Worm (Caenorhabditis elegans) whole organism, L1 larva: ENCODE data around the gene clec-52.

Experiments
- C16A3.4 ChIP-seq: fragments of 150-350 bp; optimal IDR thresholded peaks from 2 replicates; lab custom pipeline; 2014; ENCODE audit warnings: missing biosample characterization, missing genetic modification characterization
- F16B12.6 ChIP-seq: fragments of 150-350 bp; optimal IDR thresholded peaks from 2 replicates; lab custom pipeline; 2014; ENCODE audit warnings: missing biosample characterization, missing genetic modification characterization
- aha-1 ChIP-seq: fragments of 150-350 bp; optimal IDR thresholded peaks from 2 replicates; lab custom pipeline; 2014; ENCODE audit warnings: missing biosample characterization, missing genetic modification characterization
- alr-1 ChIP-seq: fragments of 200-800 bp; sonication (Bioruptor generic); optimal IDR thresholded peaks from 2 replicates; lab custom pipeline; 2018; ENCODE audit warnings: borderline replicate concordance, mild to moderate bottlenecking, missing genetic modification characterization, missing compliant biosample characterization
- aly-2 ChIP-seq: fragments of 150-350 bp; optimal IDR thresholded peaks from 2 replicates; lab custom pipeline; 2014; ENCODE audit warnings: missing biosample characterization, missing genetic modification characterization
- blmp-1 ChIP-seq: fragments of 150-350 bp; optimal IDR thresholded peaks from 2 replicates; lab custom pipeline; 2014; ENCODE audit warnings: missing biosample characterization, missing genetic modification characterization
- ceh-63 ChIP-seq: fragments of 200-800 bp; sonication (Bioruptor generic); optimal IDR thresholded peaks from 2 replicates; lab custom pipeline; 2018; ENCODE audit warnings: mild to moderate bottlenecking, missing genetic modification characterization, missing compliant biosample characterization
- ceh-82 ChIP-seq, 3 experiments: fragments of 150-350 bp in 1 of 3; sonication (generic microtip) in 2 of 3; optimal IDR thresholded peaks; 2 replicates each; lab custom pipeline; 2014 to 2017; ENCODE audit warnings: missing biosample characterization in 3 of 3, missing genetic modification characterization in 3 of 3
- ceh-88 ChIP-seq: fragments of 200-800 bp; sonication (Bioruptor generic); IDR thresholded peaks from 2 replicates; pipeline ENCODE4 v1.3.6; 2022; ENCODE audit warnings: missing genetic modification characterization, missing compliant biosample characterization
- ces-1 ChIP-seq: fragments of 150-350 bp; optimal IDR thresholded peaks from 2 replicates; lab custom pipeline; 2014; ENCODE audit warnings: missing biosample characterization, missing genetic modification reagents, missing genetic modification characterization
- dsc-1 ChIP-seq: sonication (generic microtip); optimal IDR thresholded peaks from 2 replicates; lab custom pipeline; 2016; ENCODE audit warnings: mild to moderate bottlenecking, missing genetic modification characterization, missing compliant biosample characterization
- egl-13 ChIP-seq: sonication (generic microtip); optimal IDR thresholded peaks from 2 replicates; lab custom pipeline; 2016; ENCODE audit warnings: missing genotype, missing genetic modification reagents, missing genetic modification characterization, missing compliant biosample characterization
- egl-27 ChIP-seq, 2 experiments: fragments of 150-350 bp in 1 of 2; sonication (generic microtip); optimal IDR thresholded peaks; 3 replicates each; lab custom pipeline; 2017 to 2018; ENCODE audit warnings: missing biosample characterization in 2 of 2, missing genetic modification characterization in 2 of 2, missing genetic modification reagents in 2 of 2
- elt-3 ChIP-seq, 6 experiments: fragments of 150-350 bp in 1 of 6; sonication (generic microtip); optimal IDR thresholded peaks; 2 replicates each; lab custom pipeline; 2017 to 2018; ENCODE audit warnings: missing biosample characterization in 6 of 6, missing genetic modification characterization in 6 of 6, inconsistent platforms in 1 of 6
- ets-5 ChIP-seq: fragments of 200-800 bp; sonication (Bioruptor generic); IDR thresholded peaks from 2 replicates; pipeline ENCODE4 v1.3.6; 2022; ENCODE audit warnings: missing genetic modification characterization, missing compliant biosample characterization
- fkh-10 ChIP-seq: sonication (generic microtip); optimal IDR thresholded peaks from 2 replicates; lab custom pipeline; 2017; ENCODE audit warnings: missing biosample characterization, missing genetic modification reagents, missing genetic modification characterization
- fkh-4 ChIP-seq: sonication (generic microtip); optimal IDR thresholded peaks from 2 replicates; lab custom pipeline; 2016; ENCODE audit warnings: missing compliant biosample characterization, missing genetic modification characterization, borderline replicate concordance
- fkh-8 ChIP-seq: sonication (generic microtip); optimal IDR thresholded peaks from 2 replicates; lab custom pipeline; 2016; ENCODE audit warnings: mild to moderate bottlenecking, missing genetic modification characterization, missing compliant biosample characterization
- grh-1 ChIP-seq: fragments of 200-800 bp; sonication (Bioruptor generic); IDR thresholded peaks from 2 replicates; pipeline ENCODE4 v1.3.6; 2022; ENCODE audit warnings: missing genetic modification reagents, missing genetic modification characterization, missing compliant biosample characterization
- hlh-17 ChIP-seq: fragments of 200-800 bp; sonication (Bioruptor generic); optimal IDR thresholded peaks from 2 replicates; lab custom pipeline; 2018; ENCODE audit warnings: missing genetic modification characterization, mild to moderate bottlenecking, missing compliant biosample characterization, moderate library complexity, borderline replicate concordance
- hlh-4 ChIP-seq: sonication (generic microtip); optimal IDR thresholded peaks from 2 replicates; lab custom pipeline; 2016; ENCODE audit warnings: mild to moderate bottlenecking, missing genetic modification characterization, missing compliant biosample characterization
- hpl-2 ChIP-seq: fragments of 150-350 bp; optimal IDR thresholded peaks from 2 replicates; lab custom pipeline; 2014; ENCODE audit warnings: missing biosample characterization, missing genetic modification reagents, missing genetic modification characterization
- irx-1 ChIP-seq: sonication (generic microtip); optimal IDR thresholded peaks from 2 replicates; lab custom pipeline; 2016; ENCODE audit warnings: missing genetic modification characterization, missing compliant biosample characterization
- isw-1 ChIP-seq: fragments of 200-800 bp; sonication (Bioruptor generic); IDR thresholded peaks from 2 replicates; pipeline ENCODE4 v1.3.6; 2022; ENCODE audit warnings: missing genetic modification characterization, missing compliant biosample characterization
- lin-13 ChIP-seq: fragments of 150-350 bp; optimal IDR thresholded peaks from 2 replicates; lab custom pipeline; 2014; ENCODE audit warnings: missing biosample characterization, missing genetic modification reagents, missing genetic modification characterization
- lin-14 ChIP-seq: fragments of 200-800 bp; sonication (Bioruptor generic); optimal IDR thresholded peaks from 2 replicates; lab custom pipeline; 2018; ENCODE audit warnings: mild to moderate bottlenecking, missing genetic modification characterization, moderate library complexity, missing compliant biosample characterization
- lin-15B ChIP-seq: fragments of 150-350 bp; sonication (generic microtip); optimal IDR thresholded peaks from 3 replicates; lab custom pipeline; 2014; ENCODE audit warnings: missing biosample characterization, missing genetic modification characterization
- lin-39 ChIP-seq: fragments of 150-350 bp; optimal IDR thresholded peaks from 2 replicates; lab custom pipeline; 2014; ENCODE audit warnings: missing biosample characterization, missing genetic modification reagents, missing genetic modification characterization
- lir-3 ChIP-seq: sonication (generic microtip); optimal IDR thresholded peaks from 2 replicates; lab custom pipeline; 2016; ENCODE audit warnings: mild to moderate bottlenecking, missing genetic modification characterization, moderate library complexity, missing compliant biosample characterization; ENCODE audit not compliant: poor library complexity
- mab-9 ChIP-seq: fragments of 200-800 bp; sonication (Bioruptor generic); IDR thresholded peaks from 2 replicates; pipeline ENCODE4 v1.3.6; 2022; ENCODE audit warnings: missing genetic modification reagents, missing genetic modification characterization, missing compliant biosample characterization
- mef-2 ChIP-seq: fragments of 150-350 bp; optimal IDR thresholded peaks from 2 replicates; lab custom pipeline; 2014; ENCODE audit warnings: missing biosample characterization, missing genetic modification characterization
- mep-1 ChIP-seq: fragments of 150-350 bp; optimal IDR thresholded peaks from 2 replicates; lab custom pipeline; 2014; ENCODE audit warnings: missing biosample characterization, missing genetic modification characterization
- nhr-12 ChIP-seq: sonication (generic microtip); optimal IDR thresholded peaks from 2 replicates; lab custom pipeline; 2017; ENCODE audit warnings: missing biosample characterization, missing genetic modification characterization
- nhr-19 ChIP-seq: fragments of 200-800 bp; sonication (Bioruptor generic); conservative IDR thresholded peaks from 2 replicates; pipeline ENCODE4 v1.3.6; 2022; ENCODE audit warnings: missing genetic modification characterization, missing compliant biosample characterization
- nhr-20 ChIP-seq: sonication (generic microtip); optimal IDR thresholded peaks from 2 replicates; lab custom pipeline; 2016; ENCODE audit warnings: mild to moderate bottlenecking, missing genetic modification characterization, missing compliant biosample characterization
- nhr-237 ChIP-seq: fragments of 150-350 bp; optimal IDR thresholded peaks from 2 replicates; lab custom pipeline; 2014; ENCODE audit warnings: missing biosample characterization, missing genetic modification characterization
- nhr-76 ChIP-seq: sonication (generic microtip); optimal IDR thresholded peaks from 2 replicates; lab custom pipeline; 2017; ENCODE audit warnings: missing biosample characterization, missing genetic modification characterization
- pag-3 ChIP-seq: sonication (generic microtip); optimal IDR thresholded peaks from 2 replicates; lab custom pipeline; 2017; ENCODE audit warnings: missing genetic modification characterization, mild to moderate bottlenecking, missing compliant biosample characterization, antibody characterized with exemption, borderline replicate concordance; ENCODE audit not compliant: insufficient read depth
- pax-3 ChIP-seq: fragments of 200-800 bp; sonication (Bioruptor generic); optimal IDR thresholded peaks from 2 replicates; lab custom pipeline; 2018; ENCODE audit warnings: mild to moderate bottlenecking, missing genetic modification characterization, moderate library complexity, missing compliant biosample characterization
- pqm-1 ChIP-seq: sonication (generic microtip); optimal IDR thresholded peaks from 3 replicates; lab custom pipeline; 2017; ENCODE audit warnings: missing biosample characterization, missing genetic modification characterization
- rnt-1 ChIP-seq: sonication (generic microtip); optimal IDR thresholded peaks from 2 replicates; lab custom pipeline; 2016; ENCODE audit warnings: mild to moderate bottlenecking, missing genetic modification characterization, moderate library complexity, missing compliant biosample characterization
- skn-1 ChIP-seq: fragments of 150-350 bp; optimal IDR thresholded peaks from 2 replicates; lab custom pipeline; 2014; ENCODE audit warnings: missing biosample characterization, missing genetic modification characterization
- snpc-4 ChIP-seq: fragments of 150-350 bp; optimal IDR thresholded peaks from 2 replicates; lab custom pipeline; 2014; ENCODE audit warnings: missing biosample characterization, missing genetic modification characterization
- sptf-1 ChIP-seq: fragments of 150-350 bp; optimal IDR thresholded peaks from 2 replicates; lab custom pipeline; 2014; ENCODE audit warnings: missing biosample characterization, missing genetic modification characterization
- swsn-7 ChIP-seq: sonication (generic microtip); optimal IDR thresholded peaks from 2 replicates; lab custom pipeline; 2016; ENCODE audit warnings: missing genetic modification characterization, missing compliant biosample characterization
- tbx-2 ChIP-seq: sonication (generic microtip); optimal IDR thresholded peaks from 2 replicates; lab custom pipeline; 2016; ENCODE audit warnings: missing genetic modification characterization, missing compliant biosample characterization
- unc-62 ChIP-seq: fragments of 150-350 bp; optimal IDR thresholded peaks from 2 replicates; lab custom pipeline; 2014; ENCODE audit warnings: missing biosample characterization, missing genetic modification reagents, missing genetic modification characterization
- unc-86 ChIP-seq: sonication (generic microtip); optimal IDR thresholded peaks from 2 replicates; lab custom pipeline; 2016; ENCODE audit warnings: missing genetic modification characterization, missing compliant biosample characterization
- vab-15 ChIP-seq: sonication (generic microtip); optimal IDR thresholded peaks from 2 replicates; lab custom pipeline; 2017; ENCODE audit warnings: missing genotype, mild to moderate bottlenecking, missing genetic modification characterization, missing compliant biosample characterization
- zip-4 ChIP-seq: fragments of 200-800 bp; sonication (Bioruptor generic); optimal IDR thresholded peaks from 2 replicates; lab custom pipeline; 2018; ENCODE audit warnings: mild to moderate bottlenecking, missing genetic modification characterization, moderate library complexity, missing compliant biosample characterization
- ztf-11 ChIP-seq, 2 experiments: sonication (generic microtip); optimal IDR thresholded peaks; 2 replicates each; lab custom pipeline; 2016 to 2017; ENCODE audit warnings: missing genetic modification characterization in 2 of 2, missing biosample characterization in 1 of 2, missing compliant biosample characterization in 1 of 2
- ztf-4 ChIP-seq: fragments of 150-350 bp; optimal IDR thresholded peaks from 2 replicates; lab custom pipeline; 2014; ENCODE audit warnings: missing biosample characterization, missing genetic modification characterization

clec-52 gene

DNA sequence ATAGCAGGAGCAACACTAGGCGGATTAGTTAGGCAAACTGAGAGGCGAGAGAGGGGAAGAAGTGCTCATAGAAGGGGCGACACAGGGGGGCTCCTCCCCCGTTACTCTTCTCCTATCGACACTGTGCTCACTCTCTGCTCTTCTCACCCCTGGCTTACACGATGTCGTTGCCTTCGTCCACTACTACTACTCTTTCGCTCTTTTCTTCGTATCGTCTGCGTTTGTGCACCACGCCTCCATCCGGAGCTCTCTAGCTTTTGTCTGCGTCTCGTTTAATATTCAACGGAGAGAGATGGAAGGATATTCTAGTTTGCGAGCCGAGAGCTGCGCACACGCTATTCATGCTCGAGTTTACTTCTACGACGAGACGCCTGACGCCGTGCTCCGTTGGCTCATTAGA is 14.8 kb upstream of the clec-52 start (continued):
- TF ChIP-seq nhr-20 (tag; lab: Kevin White, UChicago) (peak; percentile 41), fkh-4 (no peak), pqm-1 (tag; lab: Kevin White, UChicago) (no peak), lin-39 (no peak), fkh-10 (GFP tag; lab: Kevin White, UChicago) (peak; percentile 87), lin-13 (GFP tag; lab: Kevin White, UChicago) (no peak), nhr-237 (no peak), mab-9 (GFP tag; lab: Robert Waterston, UW) (peak; percentile 47; the same call in 1 of the 2 replicates), lin-15B (tag; lab: Kevin White, UChicago) (no peak), aly-2 (no peak), nhr-12 (tag; lab: Kevin White, UChicago) (no peak), dsc-1 (peak; percentile 36), snpc-4 (no peak), mef-2 (no peak), hlh-17 (no peak), vab-15 (tag; lab: Kevin White, UChicago) (no peak), lin-14 (GFP tag; lab: Kevin White, UChicago) (peak; percentile 86), zip-4 (GFP tag; lab: Kevin White, UChicago) (no peak), rnt-1 (tag; lab: Kevin White, UChicago) (no peak), aha-1 (tag; lab: Kevin White, UChicago) (no peak), mep-1 (tag; lab: Kevin White, UChicago) (peak; percentile 46), tbx-2 (tag; lab: Kevin White, UChicago) (peak; percentile 42), isw-1 (GFP tag; lab: Robert Waterston, UW) (peak; percentile 45; the same call in 1 of the 2 replicates), ceh-82 (tag; optimal IDR thresholded peaks at IDR 0.05; lab: Kevin White, UChicago) (peak in 2 of 3 experiments; percentile 30 to 69), ztf-4 (tag; lab: Kevin White, UChicago) (no peak), unc-62 (GFP tag; lab: Kevin White, UChicago) (no peak), nhr-19 (no peak), ets-5 (GFP tag; lab: Robert Waterston, UW) (no peak), sptf-1 (no peak), hlh-4 (tag; lab: Kevin White, UChicago) (no peak), elt-3 (tag; optimal IDR thresholded peaks at IDR 0.05; lab: Kevin White, UChicago) (no peak), irx-1 (tag; lab: Kevin White, UChicago) (no peak), nhr-76 (tag; lab: Kevin White, UChicago) (no peak), swsn-7 (peak; percentile 65), ceh-63 (GFP tag; lab: Kevin White, UChicago) (peak; percentile 33), alr-1 (no peak), ztf-11 (tag; optimal IDR thresholded peaks at IDR 0.05; lab: Kevin White, UChicago) (no peak), egl-27 (tag; optimal IDR thresholded peaks at IDR 0.05; lab: Kevin White, UChicago) (peak in 1 of 2 experiments; percentile 31), hpl-2 (GFP tag; lab: Kevin White, UChicago) (no peak), blmp-1 (tag; lab: Kevin White, UChicago) (no peak), pax-3 (tag; lab: Kevin White, UChicago) (no peak), pag-3 (no peak), skn-1 (tag; lab: Kevin White, UChicago) (peak; percentile 42), lir-3 (tag; lab: Kevin White, UChicago) (no peak), C16A3.4 (no peak), grh-1 (GFP tag; lab: Robert Waterston, UW) (no peak), egl-13 (tag; lab: Kevin White, UChicago) (peak; percentile 60), ceh-88 (GFP tag; lab: Robert Waterston, UW) (no peak), unc-86 (tag; lab: Kevin White, UChicago) (peak; percentile 59), fkh-8 (tag; lab: Kevin White, UChicago) (peak; percentile 92), ces-1 (GFP tag; lab: Kevin White, UChicago) (no peak), F16B12.6 (tag; lab: Kevin White, UChicago) (no peak)
